Worm (Caenorhabditis elegans): Measurements from ENCODE around the gene mfsd-11.

DNA sequence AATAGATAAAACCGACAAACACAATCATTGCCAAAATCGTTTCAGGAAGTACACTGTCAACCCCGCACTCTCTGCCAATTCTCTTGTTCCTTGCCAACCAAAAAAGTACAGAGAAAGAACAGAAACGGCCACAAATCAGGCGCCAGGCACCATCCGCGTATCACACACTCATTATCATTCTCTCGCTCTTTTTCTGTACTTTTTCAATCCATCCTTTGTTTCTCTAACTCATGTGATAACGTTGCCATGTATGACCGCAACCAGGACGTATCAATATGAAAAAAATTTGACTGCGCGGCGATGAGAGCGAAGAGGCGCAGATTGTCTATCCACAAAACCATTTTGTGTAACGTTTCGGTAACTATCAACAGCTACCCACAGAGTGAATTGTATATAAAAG lies 49.3 kb downstream of the mfsd-11 start, which contains the start of gene col-181:
- TF ChIP-seq fos-1 (tag; optimal IDR thresholded peaks at IDR 0.05) = no peak
- no peak for TF ChIP-seq nhr-76 (tag; optimal IDR thresholded peaks at IDR 0.05)
- TF ChIP-seq swsn-7 (tag; optimal IDR thresholded peaks at IDR 0.05) = no peak
- TF ChIP-seq tlp-1 (tag; optimal IDR thresholded peaks at IDR 0.05) = no peak

Measured in whole organism, L1 larva.